Worm (Caenorhabditis elegans) whole organism, mixed stage, embryonic: ENCODE measurements around the gene rnh-2.

Experiments
- M03D4.4 ChIP-seq: sonication (generic microtip); optimal IDR thresholded peaks from 2 replicates; lab custom pipeline; 2017; ENCODE audit warnings: mild to moderate bottlenecking, missing genetic modification characterization, missing compliant biosample characterization
- bed-3 ChIP-seq: fragments of 200-800 bp; sonication (Bioruptor generic); optimal IDR thresholded peaks from 3 replicates; lab custom pipeline; 2018; ENCODE audit warnings: mild to moderate bottlenecking, missing genetic modification characterization, moderate library complexity, missing compliant biosample characterization
- blmp-1 ChIP-seq: fragments of 150-350 bp; optimal IDR thresholded peaks from 2 replicates; lab custom pipeline; 2014; ENCODE audit warnings: missing biosample characterization, missing genetic modification characterization
- ceh-39 ChIP-seq: fragments of 150-350 bp; optimal IDR thresholded peaks from 2 replicates; lab custom pipeline; 2014; ENCODE audit warnings: missing biosample characterization, missing genetic modification characterization
- ceh-43 ChIP-seq: fragments of 200-800 bp; sonication (Bioruptor generic); optimal IDR thresholded peaks from 2 replicates; lab custom pipeline; 2018; ENCODE audit warnings: mild to moderate bottlenecking, missing genetic modification characterization, moderate library complexity, missing compliant biosample characterization
- ceh-83 ChIP-seq: fragments of 200-800 bp; sonication (Bioruptor generic); optimal IDR thresholded peaks from 2 replicates; lab custom pipeline; 2018; ENCODE audit warnings: mild to moderate bottlenecking, missing genetic modification characterization, missing compliant biosample characterization
- drap-1 ChIP-seq: fragments of 200-800 bp; sonication (Bioruptor generic); optimal IDR thresholded peaks from 3 replicates; lab custom pipeline; 2018; ENCODE audit warnings: mild to moderate bottlenecking, missing genetic modification characterization, missing compliant biosample characterization
- elt-1 ChIP-seq: sonication (generic microtip); optimal IDR thresholded peaks from 2 replicates; lab custom pipeline; 2017; ENCODE audit warnings: missing genetic modification characterization, mild to moderate bottlenecking, missing compliant biosample characterization, antibody characterized with exemption, moderate library complexity, borderline replicate concordance; ENCODE audit not compliant: insufficient read depth
- elt-3 ChIP-seq: fragments of 150-350 bp; optimal IDR thresholded peaks from 2 replicates; lab custom pipeline; 2014; ENCODE audit warnings: missing biosample characterization, missing genetic modification characterization
- flh-1 ChIP-seq: fragments of 200-800 bp; sonication (Bioruptor generic); optimal IDR thresholded peaks from 2 replicates; lab custom pipeline; 2018; ENCODE audit warnings: mild to moderate bottlenecking, missing genetic modification characterization, moderate library complexity, missing compliant biosample characterization
- ham-2 ChIP-seq: fragments of 200-800 bp; sonication (Bioruptor generic); optimal IDR thresholded peaks from 2 replicates; lab custom pipeline; 2018; ENCODE audit warnings: mild to moderate bottlenecking, missing genetic modification characterization, missing compliant biosample characterization
- hlh-1 ChIP-seq: fragments of 150-350 bp; optimal IDR thresholded peaks from 2 replicates; lab custom pipeline; 2014; ENCODE audit warnings: missing biosample characterization, missing genetic modification reagents, missing genetic modification characterization
- lin-13 ChIP-seq: fragments of 150-350 bp; optimal IDR thresholded peaks from 2 replicates; lab custom pipeline; 2014; ENCODE audit warnings: missing biosample characterization, missing genetic modification characterization
- lin-32 ChIP-seq: fragments of 200-800 bp; sonication (Bioruptor generic); optimal IDR thresholded peaks from 2 replicates; lab custom pipeline; 2018; ENCODE audit warnings: mild to moderate bottlenecking, missing genetic modification characterization, missing compliant biosample characterization
- lsy-2 ChIP-seq: fragments of 150-350 bp; optimal IDR thresholded peaks from 2 replicates; lab custom pipeline; 2014; ENCODE audit warnings: missing biosample characterization, missing genetic modification characterization
- mab-5 ChIP-seq: fragments of 150-350 bp; optimal IDR thresholded peaks from 2 replicates; lab custom pipeline; 2014; ENCODE audit warnings: missing biosample characterization, missing genetic modification characterization
- mep-1 ChIP-seq: fragments of 150-350 bp; optimal IDR thresholded peaks from 2 replicates; lab custom pipeline; 2017; ENCODE audit warnings: missing biosample characterization, missing genetic modification reagents, missing genetic modification characterization, inconsistent platforms
- mls-2 ChIP-seq: sonication (generic microtip); optimal IDR thresholded peaks from 2 replicates; lab custom pipeline; 2016; ENCODE audit warnings: mild to moderate bottlenecking, missing genetic modification characterization, moderate library complexity, missing compliant biosample characterization
- nhr-12 ChIP-seq: fragments of 150-350 bp; optimal IDR thresholded peaks from 2 replicates; lab custom pipeline; 2014; ENCODE audit warnings: missing biosample characterization, missing genetic modification characterization
- nhr-2 ChIP-seq: fragments of 150-350 bp; optimal IDR thresholded peaks from 2 replicates; lab custom pipeline; 2014; ENCODE audit warnings: missing biosample characterization, missing genetic modification characterization
- nhr-28 ChIP-seq: fragments of 150-350 bp; optimal IDR thresholded peaks from 2 replicates; lab custom pipeline; 2014; ENCODE audit warnings: missing biosample characterization, missing genetic modification characterization
- nhr-76 ChIP-seq: sonication (generic microtip); optimal IDR thresholded peaks from 2 replicates; lab custom pipeline; 2017; ENCODE audit warnings: missing biosample characterization, missing genetic modification characterization
- pha-4 ChIP-seq: fragments of 150-350 bp; optimal IDR thresholded peaks from 2 replicates; lab custom pipeline; 2018; ENCODE audit warnings: missing biosample characterization, missing genetic modification reagents, missing genetic modification characterization
- sem-2 ChIP-seq: fragments of 200-800 bp; sonication (Bioruptor generic); optimal IDR thresholded peaks from 2 replicates; lab custom pipeline; 2018; ENCODE audit warnings: mild to moderate bottlenecking, missing genetic modification characterization, missing compliant biosample characterization
- snpc-4 ChIP-seq: fragments of 150-350 bp; optimal IDR thresholded peaks from 2 replicates; lab custom pipeline; 2014; ENCODE audit warnings: missing biosample characterization, missing genetic modification characterization
- sptf-1 ChIP-seq: sonication (generic microtip); optimal IDR thresholded peaks from 2 replicates; lab custom pipeline; 2017; ENCODE audit warnings: mild to moderate bottlenecking, missing genetic modification characterization, moderate library complexity, missing compliant biosample characterization
- unc-120 ChIP-seq: sonication (generic microtip); optimal IDR thresholded peaks from 2 replicates; lab custom pipeline; 2017; ENCODE audit warnings: missing genetic modification characterization, missing compliant biosample characterization; ENCODE audit not compliant: poor library complexity, severe bottlenecking
- unc-39 ChIP-seq: fragments of 150-350 bp; optimal IDR thresholded peaks from 2 replicates; lab custom pipeline; 2014; ENCODE audit warnings: missing biosample characterization, missing genetic modification characterization
- unc-62 ChIP-seq: fragments of 150-350 bp; optimal IDR thresholded peaks from 2 replicates; lab custom pipeline; 2014; ENCODE audit warnings: missing biosample characterization, missing genetic modification reagents, missing genetic modification characterization
- zip-8 ChIP-seq: fragments of 150-350 bp; optimal IDR thresholded peaks from 2 replicates; lab custom pipeline; 2014; ENCODE audit warnings: missing biosample characterization, missing genetic modification characterization
- ztf-11 ChIP-seq: fragments of 150-350 bp; optimal IDR thresholded peaks from 2 replicates; lab custom pipeline; 2014; ENCODE audit warnings: missing biosample characterization, missing genetic modification characterization

The rnh-2 gene

ce11 chrII:8525133-8525736 lies 8.3 kb downstream of the rnh-2 start, which contains the start of the genes prp-9 and mrps-18B:
Gene prp-9, minus strand, starts transcription at chrII:8525396.
Gene mrps-18B, plus strand, starts transcription at chrII:8525681.
- TF ChIP-seq blmp-1 (tag; lab: Kevin White, UChicago) (no peak), lsy-2 (peak; percentile 30)
- TF ChIP-seq, all 35 proteins: peak for 1

ce11 chrII:8529176-8529698 lies 12.3 kb downstream of the rnh-2 start:
- TF ChIP-seq lin-32 (GFP tag; lab: Kevin White, UChicago) (no peak), nhr-12 (no peak), flh-1 (GFP tag; lab: Kevin White, UChicago) (no peak), ceh-39 (tag; lab: Kevin White, UChicago) (no peak), lin-13 (no peak), M03D4.4 (tag; lab: Kevin White, UChicago) (no peak), drap-1 (GFP tag; lab: Kevin White, UChicago) (no peak), ceh-43 (GFP tag; lab: Kevin White, UChicago) (no peak), elt-1 (tag; lab: Kevin White, UChicago) (peak; percentile 68), ztf-11 (tag; lab: Kevin White, UChicago) (no peak), mls-2 (tag; lab: Kevin White, UChicago) (no peak), hlh-1 (tag; lab: Kevin White, UChicago) (no peak), ham-2 (GFP tag; lab: Kevin White, UChicago) (peak; percentile 78), zip-8 (tag; lab: Kevin White, UChicago) (no peak), sem-2 (GFP tag; lab: Kevin White, UChicago) (no peak), unc-39 (tag; lab: Kevin White, UChicago) (no peak)
- TF ChIP-seq, all 35 proteins: peak for 2

- no peak for TF ChIP-seq hlh-1 (tag; lab: Kevin White, UChicago)
- no peak for TF ChIP-seq elt-1 (tag; lab: Kevin White, UChicago)
- no peak for TF ChIP-seq mep-1 (tag; lab: Kevin White, UChicago)
- TF ChIP-seq nhr-12: no peak
- no peak for TF ChIP-seq unc-62 (GFP tag; lab: Kevin White, UChicago)
- TF ChIP-seq sem-2 (GFP tag; lab: Kevin White, UChicago): no peak
- no peak for TF ChIP-seq drap-1 (GFP tag; lab: Kevin White, UChicago)
- TF ChIP-seq ceh-43 (GFP tag; lab: Kevin White, UChicago): no peak
- TF ChIP-seq pha-4 (tag; lab: Kevin White, UChicago): no peak
- no peak for TF ChIP-seq M03D4.4 (tag; lab: Kevin White, UChicago)
- no peak for TF ChIP-seq lin-13
- TF ChIP-seq nhr-2: no peak
- TF ChIP-seq nhr-28 (tag; lab: Kevin White, UChicago): no peak
- no peak for TF ChIP-seq nhr-76 (tag; lab: Kevin White, UChicago)
- TF ChIP-seq sptf-1: no peak
- TF ChIP-seq elt-3 (tag; lab: Kevin White, UChicago): no peak
- no peak for TF ChIP-seq mab-5
- TF ChIP-seq unc-120 (tag; lab: Kevin White, UChicago): no peak
- TF ChIP-seq, all 35 proteins: peak for 0
Measured at ce11 chrII:8531181-8531759, 14.3 kb downstream of the rnh-2 start, which contains the start of gene gldi-7. Gene gldi-7, minus strand, starts transcription at chrII:8531222.

ce11 chrII:8532015-8532414 lies 15.1 kb downstream of the rnh-2 start:
- TF ChIP-seq drap-1 (GFP tag; lab: Kevin White, UChicago) (no peak), nhr-2 (no peak), nhr-28 (tag; lab: Kevin White, UChicago) (no peak), snpc-4 (tag; lab: Kevin White, UChicago) (no peak), sptf-1 (no peak), blmp-1 (tag; lab: Kevin White, UChicago) (peak; percentile 62), mab-5 (no peak), elt-1 (tag; lab: Kevin White, UChicago) (no peak), ztf-11 (tag; lab: Kevin White, UChicago) (no peak), ceh-83 (GFP tag; lab: Kevin White, UChicago) (no peak), bed-3 (GFP tag; lab: Kevin White, UChicago) (no peak), ham-2 (GFP tag; lab: Kevin White, UChicago) (peak; percentile 56), elt-3 (tag; lab: Kevin White, UChicago) (no peak), pha-4 (tag; lab: Kevin White, UChicago) (peak; percentile 5)
